Fruit fly (Drosophila melanogaster): Measurements from ENCODE around the gene CG5412.

- TF ChIP-seq CG8478 (optimal IDR thresholded peaks at IDR 0.05) (no peak), CTCF (optimal IDR thresholded peaks at IDR 0.05) (no peak)
Measured at dm6 chr3R:20595901-20596300, 19.0 kb downstream of the CG5412 start.

Data from S2 (cell line).